Worm (Caenorhabditis elegans) whole organism, L3 larva: Measurements from ENCODE around the gene Y68A4A.13.

ENCODE experiments used
- ZK546.5 ChIP-seq: sonication (generic microtip); optimal IDR thresholded peaks from 2 replicates; lab custom pipeline; 2017; ENCODE audit warnings: missing biosample characterization, missing genetic modification characterization
- ceh-28 ChIP-seq: fragments of 150-350 bp; optimal IDR thresholded peaks from 2 replicates; lab custom pipeline; 2014; ENCODE audit warnings: missing biosample characterization, missing genetic modification reagents, missing genetic modification characterization
- ceh-9 ChIP-seq: sonication (generic microtip); optimal IDR thresholded peaks from 2 replicates; lab custom pipeline; 2018; ENCODE audit warnings: missing biosample characterization, missing genetic modification characterization
- elt-3 ChIP-seq, 3 experiments: fragments of 150-350 bp in 1 of 3; sonication (generic microtip) in 2 of 3; optimal IDR thresholded peaks; 2 replicates in 2 of 3; 4 replicates in 1 of 3; lab custom pipeline; 2014 to 2017; ENCODE audit warnings: missing biosample characterization in 3 of 3, missing genetic modification characterization in 3 of 3
- lin-15B ChIP-seq: fragments of 150-350 bp; optimal IDR thresholded peaks from 2 replicates; lab custom pipeline; 2014; ENCODE audit warnings: missing biosample characterization, missing genetic modification characterization
- nfya-1 ChIP-seq: sonication (generic microtip); optimal IDR thresholded peaks from 2 replicates; lab custom pipeline; 2017; ENCODE audit warnings: missing genetic modification characterization, mild to moderate bottlenecking, missing compliant biosample characterization, antibody characterized with exemption, moderate library complexity; ENCODE audit not compliant: insufficient read depth
- nhr-11 ChIP-seq: fragments of 150-350 bp; optimal IDR thresholded peaks from 2 replicates; lab custom pipeline; 2014; ENCODE audit warnings: missing biosample characterization, missing genetic modification characterization
- nhr-237 ChIP-seq: fragments of 150-350 bp; optimal IDR thresholded peaks from 2 replicates; lab custom pipeline; 2014; ENCODE audit warnings: missing biosample characterization, missing genetic modification characterization
- nhr-28 ChIP-seq: fragments of 150-350 bp; optimal IDR thresholded peaks from 2 replicates; lab custom pipeline; 2014; ENCODE audit warnings: missing biosample characterization, missing genetic modification characterization
- unc-62 ChIP-seq: fragments of 150-350 bp; sonication (generic microtip); optimal IDR thresholded peaks from 4 replicates; lab custom pipeline; 2014; ENCODE audit warnings: missing biosample characterization, missing genetic modification reagents, missing genetic modification characterization

- no peak for TF ChIP-seq elt-3 (tag; optimal IDR thresholded peaks at IDR 0.05; lab: Kevin White, UChicago)
- TF ChIP-seq nhr-28, result no peak
- no peak for TF ChIP-seq lin-15B (tag; lab: Kevin White, UChicago)
- TF ChIP-seq ceh-9 (tag; lab: Kevin White, UChicago), result no peak
- TF ChIP-seq nhr-237 (tag; lab: Kevin White, UChicago), result no peak
- TF ChIP-seq unc-62, result no peak
- TF ChIP-seq ceh-28 (tag; lab: Kevin White, UChicago), result no peak
- no peak for TF ChIP-seq nfya-1
- no peak for TF ChIP-seq ZK546.5 (tag; lab: Kevin White, UChicago)
- no peak for TF ChIP-seq nhr-11
Observed at ce11 chrV:17211989-17212731, 4.2 kb upstream of the Y68A4A.13 start, which contains the start of gene srh-236.
